Worm (Caenorhabditis elegans) whole organism, mixed stage, embryonic: ENCODE results near the gene C27A7.3.

Source experiments
- blmp-1 ChIP-seq: fragments of 150-350 bp; optimal IDR thresholded peaks from 2 replicates; lab custom pipeline; 2014; ENCODE audit warnings: missing biosample characterization, missing genetic modification characterization
- ces-1 ChIP-seq: fragments of 150-350 bp; optimal IDR thresholded peaks from 2 replicates; lab custom pipeline; 2014; ENCODE audit warnings: missing biosample characterization, missing genetic modification reagents, missing genetic modification characterization
- elt-3 ChIP-seq: fragments of 150-350 bp; optimal IDR thresholded peaks from 2 replicates; lab custom pipeline; 2014; ENCODE audit warnings: missing biosample characterization, missing genetic modification characterization
- nhr-12 ChIP-seq: fragments of 150-350 bp; optimal IDR thresholded peaks from 2 replicates; lab custom pipeline; 2014; ENCODE audit warnings: missing biosample characterization, missing genetic modification characterization
- nhr-237 ChIP-seq: fragments of 150-350 bp; optimal IDR thresholded peaks from 2 replicates; lab custom pipeline; 2014; ENCODE audit warnings: missing biosample characterization, missing genetic modification characterization
- pha-4 ChIP-seq: fragments of 150-350 bp; optimal IDR thresholded peaks from 2 replicates; lab custom pipeline; 2018; ENCODE audit warnings: missing biosample characterization, missing genetic modification reagents, missing genetic modification characterization
- snpc-4 ChIP-seq: fragments of 150-350 bp; optimal IDR thresholded peaks from 2 replicates; lab custom pipeline; 2014; ENCODE audit warnings: missing biosample characterization, missing genetic modification characterization

DNA sequence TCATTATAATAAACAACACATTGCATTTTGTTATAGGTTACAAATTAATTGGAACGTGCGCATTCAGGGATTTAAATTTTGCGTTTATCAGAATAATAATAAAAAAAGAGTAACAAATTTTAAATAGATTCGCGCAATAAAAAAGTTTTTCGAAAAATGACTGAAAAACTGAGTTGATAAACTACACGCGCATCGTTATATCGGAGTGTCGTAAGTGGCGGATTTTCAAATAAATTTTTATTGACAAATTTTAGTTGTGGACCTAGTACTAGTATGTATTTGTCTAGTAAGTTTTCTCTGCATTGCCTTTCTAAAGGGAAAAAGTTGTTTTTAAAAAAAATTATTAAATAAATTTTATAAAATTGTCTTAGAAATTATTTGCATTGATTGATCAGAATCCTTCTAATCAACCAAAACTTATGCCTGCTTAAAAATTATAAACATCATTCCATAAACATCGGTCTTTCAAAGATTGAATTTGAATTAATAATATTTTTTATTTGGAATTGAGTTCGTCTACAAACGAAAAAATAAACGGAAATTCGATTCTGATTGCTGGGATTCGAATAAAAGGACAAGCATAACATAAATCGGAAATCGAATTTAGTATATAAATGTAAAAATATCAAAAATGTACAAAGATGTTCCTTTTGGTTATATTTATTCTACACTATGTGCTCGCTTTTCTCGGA, 43.7 kb downstream of the C27A7.3 start, which contains the start of gene srd-4:
- TF ChIP-seq ces-1 (GFP tag; lab: Kevin White, UChicago) (no peak), pha-4 (tag; lab: Kevin White, UChicago) (peak; percentile 15), nhr-12 (tag; lab: Kevin White, UChicago) (no peak), blmp-1 (tag; lab: Kevin White, UChicago) (no peak), nhr-237 (tag; lab: Kevin White, UChicago) (no peak), snpc-4 (tag; lab: Kevin White, UChicago) (no peak), elt-3 (tag; lab: Kevin White, UChicago) (no peak)
